Fruit fly (Drosophila melanogaster) ovary, adult (tissue): ENCODE data around the gene CG44158.

Experiments
- CG17801 ChIP-seq: fragments of 200-800 bp; optimal IDR thresholded peaks from 2 replicates; lab custom pipeline; 2019; ENCODE audit warnings: missing biosample characterization, mild to moderate bottlenecking, missing genetic modification characterization, moderate library complexity; ENCODE audit not compliant: partially characterized antibody

The CG44158 gene

DNA sequence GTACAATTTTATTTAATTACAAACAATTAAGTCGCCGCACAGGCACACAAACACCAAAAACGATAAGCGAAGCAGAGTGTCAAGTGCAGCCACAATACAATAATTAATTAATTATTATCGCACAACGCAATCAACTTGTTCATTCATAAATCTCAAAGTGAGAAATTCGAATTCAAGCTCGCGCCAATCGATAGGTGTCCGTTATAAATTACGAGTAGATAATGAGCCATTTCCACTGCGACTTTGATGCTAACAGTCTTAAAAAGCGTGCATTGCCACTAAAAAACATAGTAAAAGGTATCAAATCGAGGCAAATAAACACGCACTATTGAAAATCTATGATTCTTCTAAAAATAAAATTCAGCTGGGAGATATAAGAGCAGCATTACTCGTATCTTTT lies 21.6 kb downstream of the CG44158 start:
- TF ChIP-seq CG17801 (GFP tag; lab: Kevin White, UChicago): no peak

- TF ChIP-seq CG17801 (GFP tag; lab: Kevin White, UChicago): no peak
Measured at dm6 chr3R:18232187-18232586, 23.6 kb downstream of the CG44158 start.

DNA sequence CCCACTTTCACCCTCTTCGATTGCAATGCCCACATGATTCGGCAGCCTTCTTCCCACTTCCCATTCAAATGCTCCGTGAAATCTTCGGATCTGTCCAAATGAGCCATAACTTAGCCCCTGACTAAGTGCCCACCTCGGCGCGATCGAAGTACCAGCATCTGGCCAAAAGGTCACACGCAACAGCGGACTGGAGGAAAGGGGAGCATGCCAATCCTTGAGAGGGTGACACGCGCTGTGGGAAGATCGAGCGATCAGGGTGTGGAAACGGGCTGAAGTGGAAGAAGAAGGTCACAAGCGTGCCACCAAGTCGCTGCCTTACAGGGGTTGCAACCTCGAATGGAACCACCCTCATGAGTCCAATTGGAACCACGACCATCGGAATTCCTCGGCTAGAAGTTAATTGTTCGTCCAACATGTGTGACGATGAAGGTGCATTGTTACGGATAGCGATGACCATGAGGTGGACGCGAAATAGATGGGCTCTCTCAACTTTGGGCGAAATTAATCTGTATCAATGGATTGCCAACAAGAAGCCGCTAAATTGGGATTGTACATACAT lies 26.2 kb downstream of the CG44158 start:
- no peak for TF ChIP-seq CG17801 (GFP tag; lab: Kevin White, UChicago)

- no peak for TF ChIP-seq CG17801 (GFP tag; lab: Kevin White, UChicago)
Measured at dm6 chr3R:18235879-18236278, 27.3 kb downstream of the CG44158 start, which contains the start of gene repo. Gene repo (plus strand): TSS chr3R:18236192.

DNA sequence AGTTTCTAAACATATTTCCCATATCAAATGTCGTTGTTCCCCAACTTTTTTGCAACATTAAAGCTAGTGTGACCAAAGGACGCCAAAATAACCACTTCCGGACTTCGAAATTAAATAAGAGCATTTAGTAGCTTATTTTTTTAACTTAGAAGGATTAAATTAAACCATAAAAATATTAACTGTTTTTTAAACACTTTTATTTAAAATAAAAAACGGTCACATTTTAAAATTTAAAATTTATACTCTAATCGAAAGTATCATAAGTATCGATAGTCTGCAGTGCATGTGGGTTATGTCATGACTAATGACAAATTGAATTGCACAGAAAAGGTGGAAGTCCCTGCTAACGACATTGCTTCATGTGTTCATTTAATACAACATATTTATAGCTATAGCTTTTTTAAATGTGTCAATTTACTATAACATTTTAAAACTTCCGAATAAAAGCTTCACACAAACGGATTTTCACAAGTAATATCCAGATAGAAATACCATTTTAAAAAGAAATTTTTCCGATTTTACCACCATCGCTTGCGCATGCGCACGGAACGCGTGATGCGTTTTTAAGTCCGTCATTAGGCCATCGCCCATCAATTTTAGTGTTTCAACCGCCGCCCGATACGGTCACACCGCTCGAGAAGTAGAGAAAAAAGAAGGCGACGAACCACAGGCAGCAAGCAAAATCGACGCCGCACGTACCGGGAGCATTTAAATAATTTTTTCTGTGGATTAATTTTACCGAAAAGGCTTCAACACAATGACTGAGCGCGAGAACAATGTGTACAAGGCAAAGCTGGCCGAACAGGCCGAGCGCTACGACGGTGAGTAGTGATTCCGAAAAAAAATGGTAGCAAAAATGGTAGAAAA lies 33.7 kb downstream of the CG44158 start, which contains the start of the genes CG7156 and 14-3-3epsilon:
Gene CG7156, minus strand, starts transcription at position 71 of the 867 bp plus-strand sequence.
Gene 14-3-3epsilon, plus strand, starts transcription at position 443 of the 867 bp plus-strand sequence.
- TF ChIP-seq CG17801 (GFP tag; lab: Kevin White, UChicago): peak; percentile 14

dm6 chr3R:18243000-18243399 lies 34.4 kb downstream of the CG44158 start:
- no peak for TF ChIP-seq CG17801 (GFP tag; lab: Kevin White, UChicago)

DNA sequence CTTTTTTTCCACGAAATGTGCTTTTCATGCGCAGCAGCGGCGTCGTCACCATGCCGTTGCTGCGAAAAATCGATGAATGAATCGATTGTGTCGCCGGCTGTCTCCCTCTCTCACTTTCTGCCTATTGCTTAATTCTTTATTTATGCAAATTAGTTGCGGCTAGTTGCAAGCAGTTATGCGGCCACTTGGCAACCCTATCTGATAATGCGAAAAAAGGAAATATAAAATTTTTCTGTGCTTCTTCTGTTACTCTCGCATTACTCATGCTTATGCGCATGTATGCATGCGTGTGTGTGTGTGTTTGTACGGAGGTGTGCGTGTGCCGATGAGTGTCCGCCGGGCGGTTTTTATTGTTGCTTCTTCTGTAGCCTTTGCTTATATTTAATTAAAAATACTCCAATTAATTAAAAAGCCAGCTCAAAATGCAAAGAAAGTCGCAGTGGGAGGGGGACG lies 35.2 kb downstream of the CG44158 start:
- TF ChIP-seq CG17801 (GFP tag; lab: Kevin White, UChicago): no peak

DNA sequence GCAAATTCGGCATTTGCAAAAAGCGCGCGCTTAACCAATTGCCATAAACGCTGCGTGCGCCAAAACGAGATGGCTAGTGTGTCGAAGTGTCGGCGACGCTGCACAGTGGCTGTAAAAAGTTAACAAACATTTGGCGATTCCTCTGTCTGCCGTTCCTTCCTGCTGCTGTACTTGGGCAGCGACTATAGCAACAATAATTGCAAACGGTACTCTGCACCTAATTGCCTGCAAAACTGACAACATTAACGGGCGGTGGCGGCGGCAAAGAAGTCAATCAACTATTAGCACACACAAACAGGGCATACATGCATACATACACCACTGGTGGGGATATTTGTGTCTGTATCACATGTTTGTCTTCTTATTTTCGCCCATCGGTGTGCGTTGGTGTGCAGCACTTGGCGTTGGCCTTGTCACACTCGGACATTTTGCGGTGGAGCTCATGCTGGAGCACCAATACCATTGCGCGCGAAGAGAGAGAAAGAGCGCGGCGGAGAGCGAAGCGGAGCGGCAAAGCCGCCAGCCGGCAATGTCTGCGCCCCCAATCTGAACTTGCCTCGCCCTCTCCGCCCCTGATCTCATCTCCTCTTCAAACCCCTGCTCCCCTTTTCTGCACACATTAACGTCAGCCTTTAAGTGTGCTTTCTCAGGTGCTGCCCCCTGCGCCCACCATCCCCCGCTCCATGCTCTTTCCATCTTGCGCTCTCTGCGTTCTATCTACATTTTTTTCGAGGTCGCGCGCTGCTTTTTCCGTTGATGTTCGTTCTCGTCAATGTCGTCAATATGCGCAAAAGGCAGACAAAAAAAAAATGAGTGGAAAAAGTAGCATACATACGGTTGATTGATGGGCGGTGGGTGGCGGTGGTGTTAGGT lies 35.8 kb downstream of the CG44158 start:
- TF ChIP-seq CG17801 (GFP tag; lab: Kevin White, UChicago): peak; percentile 45

DNA sequence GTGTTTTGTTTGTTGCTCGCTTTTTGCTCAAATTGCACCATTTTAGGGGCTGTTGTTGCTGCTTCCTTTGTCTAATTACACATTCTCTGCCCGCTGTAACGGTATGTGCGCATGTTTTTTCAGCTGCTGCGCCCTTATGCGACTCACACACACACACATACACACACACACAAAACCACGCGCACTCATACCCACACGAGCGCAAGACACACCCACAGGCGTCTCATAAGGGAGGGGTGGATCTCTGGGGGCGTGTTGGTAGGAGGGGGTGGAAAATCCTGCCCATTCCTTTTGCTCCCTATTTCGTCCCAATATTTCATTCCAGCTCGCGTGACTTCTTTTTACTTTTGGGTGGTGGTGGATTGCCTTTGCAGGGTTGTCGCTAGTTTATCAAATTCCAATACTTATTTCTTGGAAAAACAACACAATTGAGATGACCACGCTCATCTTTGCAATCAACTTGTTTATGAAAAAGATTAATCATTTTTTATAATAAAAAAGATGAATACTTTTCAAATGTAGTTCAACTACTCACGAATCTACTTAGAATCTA lies 36.5 kb downstream of the CG44158 start:
- no peak for TF ChIP-seq CG17801 (GFP tag; lab: Kevin White, UChicago)

DNA sequence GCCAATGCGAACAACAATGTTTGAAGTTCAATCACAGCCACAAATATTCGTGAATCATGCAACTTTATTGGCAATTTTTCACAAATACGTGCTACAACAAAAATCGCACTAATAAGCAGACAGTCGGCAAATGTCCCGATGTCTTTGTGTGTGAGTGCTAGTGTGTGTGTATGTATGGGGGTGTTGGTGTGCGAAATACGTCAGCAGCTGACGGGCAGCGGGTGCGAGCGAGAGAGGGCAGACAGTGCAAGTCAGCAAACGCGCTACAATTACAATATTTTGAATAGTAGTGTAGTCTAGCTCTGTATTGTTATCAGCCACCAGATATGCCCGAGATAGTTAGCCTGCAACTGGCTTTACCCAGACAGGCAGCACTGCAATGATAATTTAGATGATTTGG lies 37.5 kb downstream of the CG44158 start:
- TF ChIP-seq CG17801 (GFP tag; lab: Kevin White, UChicago): peak; percentile 25

dm6 chr3R:18249268-18249667 lies 40.7 kb downstream of the CG44158 start:
- no peak for TF ChIP-seq CG17801 (GFP tag; lab: Kevin White, UChicago)

dm6 chr3R:18250815-18251214 lies 42.2 kb downstream of the CG44158 start, which contains the start of gene CG18598:
Gene CG18598 (plus strand): TSS chr3R:18251115.
- TF ChIP-seq CG17801 (GFP tag; lab: Kevin White, UChicago): no peak

dm6 chr3R:18251876-18252275 lies 43.3 kb downstream of the CG44158 start:
- no peak for TF ChIP-seq CG17801 (GFP tag; lab: Kevin White, UChicago)

DNA sequence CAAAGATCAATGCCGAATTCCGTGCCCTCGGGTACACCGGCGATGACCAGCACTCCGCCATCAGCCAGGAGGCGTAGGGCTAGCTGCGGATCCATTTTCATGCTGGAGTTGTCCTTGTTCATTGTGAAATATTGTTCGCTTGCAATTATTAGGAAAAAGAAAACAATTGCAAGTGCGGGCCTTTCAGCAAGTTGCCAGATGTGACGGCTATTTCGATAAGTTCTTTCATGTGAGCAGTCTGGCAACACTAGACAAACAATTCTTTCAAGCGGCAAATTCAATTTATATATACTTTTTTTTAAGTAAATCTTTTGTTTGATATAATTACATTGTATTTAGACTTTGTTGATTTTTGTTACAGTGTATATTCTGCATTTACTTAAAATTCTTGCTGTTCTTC lies 44.0 kb downstream of the CG44158 start, which contains the start of gene CG12320:
Gene CG12320, minus strand, starts transcription at position 157 of the 400 bp plus-strand sequence.
- no peak for TF ChIP-seq CG17801 (GFP tag; lab: Kevin White, UChicago)
